Worm (Caenorhabditis elegans) whole organism, early embryonic: ENCODE results near the gene C16E9.2.

Source experiments
- B0310.2 ChIP-seq: sonication (generic microtip); optimal IDR thresholded peaks from 2 replicates; lab custom pipeline; 2016; ENCODE audit warnings: mild to moderate bottlenecking, missing genetic modification characterization, missing compliant biosample characterization
- aly-1 ChIP-seq: sonication (generic microtip); optimal IDR thresholded peaks from 2 replicates; lab custom pipeline; 2016; ENCODE audit warnings: missing genetic modification characterization, missing compliant biosample characterization
- ama-1 ChIP-seq: fragments of 150-350 bp; optimal IDR thresholded peaks from 2 replicates; lab custom pipeline; 2014
- ets-7 ChIP-seq: sonication (generic microtip); optimal IDR thresholded peaks from 2 replicates; lab custom pipeline; 2016; ENCODE audit warnings: missing genotype, missing genetic modification characterization, missing compliant biosample characterization
- flt-1 ChIP-seq: fragments of 200-800 bp; sonication (Bioruptor generic); IDR thresholded peaks from 2 replicates; pipeline ENCODE4 v1.3.6; 2022; ENCODE audit warnings: missing genetic modification characterization, missing compliant biosample characterization
- hmbx-1 ChIP-seq: sonication (generic microtip); optimal IDR thresholded peaks from 2 replicates; lab custom pipeline; 2016; ENCODE audit warnings: mild to moderate bottlenecking, missing genetic modification characterization, missing compliant biosample characterization
- hmg-4 ChIP-seq: fragments of 200-800 bp; sonication (Bioruptor generic); optimal IDR thresholded peaks from 2 replicates; lab custom pipeline; 2018; ENCODE audit warnings: mild to moderate bottlenecking, missing genetic modification characterization, missing compliant biosample characterization
- hnd-1 ChIP-seq: sonication (generic microtip); optimal IDR thresholded peaks from 2 replicates; lab custom pipeline; 2016; ENCODE audit warnings: missing genetic modification characterization, missing compliant biosample characterization
- pes-1 ChIP-seq: fragments of 200-800 bp; sonication (Bioruptor generic); IDR thresholded peaks from 2 replicates; pipeline ENCODE4 v1.3.6; 2022; ENCODE audit warnings: missing genetic modification reagents, missing genetic modification characterization, missing compliant biosample characterization
- scrt-1 ChIP-seq: fragments of 200-800 bp; sonication (Bioruptor generic); IDR thresholded peaks from 2 replicates; pipeline ENCODE4 v1.3.6; 2022; ENCODE audit warnings: missing genetic modification characterization, missing compliant biosample characterization
- sea-1 ChIP-seq: fragments of 200-800 bp; sonication (Bioruptor generic); conservative IDR thresholded peaks from 2 replicates; pipeline ENCODE4 v1.3.6; 2022; ENCODE audit warnings: missing genetic modification characterization, missing compliant biosample characterization
- tbx-11 ChIP-seq: fragments of 200-800 bp; sonication (Bioruptor generic); IDR thresholded peaks from 2 replicates; pipeline ENCODE4 v1.3.6; 2022; ENCODE audit warnings: missing genetic modification characterization, missing compliant biosample characterization
- tbx-37 ChIP-seq: fragments of 200-800 bp; sonication (Bioruptor generic); conservative IDR thresholded peaks from 2 replicates; pipeline ENCODE4 v1.3.6; 2022; ENCODE audit warnings: missing genetic modification reagents, missing genetic modification characterization, missing compliant biosample characterization

ce11 chrX:6905581-6905980, 29.9 kb upstream of the C16E9.2 start:
- TF ChIP-seq hmg-4 (GFP tag; lab: Kevin White, UChicago): no peak
- TF ChIP-seq B0310.2 (tag; lab: Kevin White, UChicago): no peak
- no peak for TF ChIP-seq ama-1 (lab: Kevin White, UChicago)
- no peak for TF ChIP-seq pes-1 (GFP tag; lab: Robert Waterston, UW)
- TF ChIP-seq sea-1: no peak
- TF ChIP-seq ets-7 (tag; lab: Kevin White, UChicago): no peak
- no peak for TF ChIP-seq hmbx-1
- no peak for TF ChIP-seq aly-1
- TF ChIP-seq scrt-1: no peak
- no peak for TF ChIP-seq flt-1 (GFP tag; lab: Robert Waterston, UW)
- TF ChIP-seq hnd-1 (tag; lab: Kevin White, UChicago): no peak
- TF ChIP-seq tbx-11 (GFP tag; lab: Robert Waterston, UW): no peak
- no peak for TF ChIP-seq tbx-37
